Fruit fly (Drosophila melanogaster) whole organism, embryonic: Measurements from ENCODE around the gene CG34163.

Experiments
- B-H1 ChIP-seq: fragments of 200-800 bp; sonication (Bioruptor generic); IDR thresholded peaks from 3 replicates; pipeline ENCODE4 v1.3.6; 2022; ENCODE audit warnings: missing biosample characterization, missing genetic modification characterization
- BtbVII ChIP-seq: fragments of 200-800 bp; sonication (Bioruptor generic); optimal IDR thresholded peaks from 3 replicates; lab custom pipeline; 2017; ENCODE audit warnings: missing biosample characterization, mild to moderate bottlenecking, missing genetic modification characterization
- CG10321 ChIP-seq: fragments of 200-800 bp; sonication (Bioruptor generic); IDR thresholded peaks from 2 replicates; pipeline ENCODE4 v1.3.6; 2022; ENCODE audit warnings: missing biosample characterization, missing genetic modification characterization
- CG11093 ChIP-seq: fragments of 200-800 bp; sonication (Bioruptor generic); IDR thresholded peaks from 3 replicates; pipeline ENCODE4 v1.3.6; 2022; ENCODE audit warnings: missing biosample characterization, missing genetic modification characterization
- CG12155 ChIP-seq: fragments of 200-800 bp; sonication (Bioruptor generic); optimal IDR thresholded peaks from 3 replicates; lab custom pipeline; 2016; ENCODE audit warnings: missing biosample characterization, missing genetic modification characterization
- CG14014 ChIP-seq: fragments of 200-800 bp; sonication (Bioruptor generic); IDR thresholded peaks from 2 replicates; pipeline ENCODE4 v1.3.6; 2022; ENCODE audit warnings: missing biosample characterization, missing genetic modification characterization
- CG14667 ChIP-seq: fragments of 200-800 bp; sonication (Bioruptor generic); IDR thresholded peaks from 2 replicates; pipeline ENCODE4 v1.3.6; 2022; ENCODE audit warnings: missing biosample characterization, missing genetic modification characterization
- CG1529 ChIP-seq: fragments of 200-800 bp; sonication (Bioruptor generic); optimal IDR thresholded peaks from 3 replicates; lab custom pipeline; 2018; ENCODE audit warnings: missing biosample characterization, missing genetic modification characterization
- CG1647 ChIP-seq: fragments of 200-800 bp; sonication (Bioruptor generic); optimal IDR thresholded peaks from 3 replicates; lab custom pipeline; 2016; ENCODE audit warnings: missing biosample characterization, missing genetic modification characterization
- CG16779 ChIP-seq: fragments of 200-800 bp; sonication (Bioruptor generic); IDR thresholded peaks from 2 replicates; pipeline ENCODE4 v1.3.6; 2022; ENCODE audit warnings: missing biosample characterization, missing genetic modification characterization
- CG17361 ChIP-seq: fragments of 200-800 bp; sonication (Bioruptor generic); IDR thresholded peaks from 3 replicates; pipeline ENCODE4 v1.3.6; 2022; ENCODE audit warnings: missing biosample characterization, missing genetic modification characterization
- CG1792 ChIP-seq: fragments of 200-800 bp; sonication (Bioruptor generic); optimal IDR thresholded peaks from 2 replicates; lab custom pipeline; 2016; ENCODE audit warnings: missing biosample characterization, missing genetic modification characterization
- CG2116 ChIP-seq: fragments of 200-800 bp; sonication (Bioruptor generic); optimal IDR thresholded peaks from 3 replicates; lab custom pipeline; 2018; ENCODE audit warnings: missing biosample characterization, mild to moderate bottlenecking, missing genetic modification characterization
- CG30431 ChIP-seq: fragments of 200-800 bp; sonication (Bioruptor generic); optimal IDR thresholded peaks from 2 replicates; lab custom pipeline; 2017; ENCODE audit warnings: missing biosample characterization, missing genetic modification characterization
- CG33557 ChIP-seq: fragments of 200-800 bp; sonication (Bioruptor generic); optimal IDR thresholded peaks from 2 replicates; lab custom pipeline; 2019; ENCODE audit warnings: missing biosample characterization, mild to moderate bottlenecking, missing genetic modification characterization, moderate library complexity
- CG6689 ChIP-seq: fragments of 200-800 bp; sonication (Bioruptor generic); IDR thresholded peaks from 2 replicates; pipeline ENCODE4 v1.3.6; 2022; ENCODE audit warnings: missing biosample characterization, missing genetic modification characterization
- CG7357 ChIP-seq: fragments of 200-800 bp; sonication (Bioruptor generic); IDR thresholded peaks from 3 replicates; pipeline ENCODE4 v1.3.6; 2022; ENCODE audit warnings: missing biosample characterization, missing genetic modification characterization
- CG8388 ChIP-seq: fragments of 200-800 bp; sonication (Bioruptor generic); optimal IDR thresholded peaks from 2 replicates; lab custom pipeline; 2019; ENCODE audit warnings: missing biosample characterization, mild to moderate bottlenecking, missing genetic modification characterization, moderate library complexity
- D19A ChIP-seq: fragments of 200-800 bp; optimal IDR thresholded peaks from 3 replicates; lab custom pipeline; 2019; ENCODE audit warnings: missing biosample characterization, mild to moderate bottlenecking, missing genetic modification characterization, moderate library complexity
- Doc2 ChIP-seq: fragments of 200-800 bp; sonication (Bioruptor generic); IDR thresholded peaks from 2 replicates; pipeline ENCODE4 v1.3.6; 2022; ENCODE audit warnings: missing biosample characterization, missing genetic modification characterization
- Doc3 ChIP-seq: fragments of 200-800 bp; sonication (Bioruptor generic); IDR thresholded peaks from 3 replicates; pipeline ENCODE4 v1.3.6; 2022; ENCODE audit warnings: missing biosample characterization, missing genetic modification characterization; ENCODE audit not compliant: partially characterized antibody
- Eip74EF ChIP-seq, 2 experiments: fragments of 200-800 bp in 1 of 2; fragments of >200 bp in 1 of 2; sonication (Bioruptor generic) in 1 of 2; optimal IDR thresholded peaks; 2 replicates each; lab custom pipeline; 2017 to 2019; ENCODE audit warnings: missing biosample characterization in 2 of 2, missing genetic modification characterization in 2 of 2, mild to moderate bottlenecking in 1 of 2, moderate library complexity in 1 of 2
- H15 ChIP-seq: fragments of 200-800 bp; sonication (Bioruptor generic); IDR thresholded peaks from 3 replicates; pipeline ENCODE4 v1.3.6; 2022; ENCODE audit warnings: missing biosample characterization, missing genetic modification characterization
- Hmr ChIP-seq: fragments of 200-800 bp; sonication (Bioruptor generic); optimal IDR thresholded peaks from 3 replicates; lab custom pipeline; 2017; ENCODE audit warnings: mild to moderate bottlenecking, missing biosample characterization, missing genetic modification reagents, missing genetic modification characterization
- Kr ChIP-seq: fragments of 200-800 bp; sonication (Bioruptor generic); optimal IDR thresholded peaks from 2 replicates; lab custom pipeline; 2017; ENCODE audit warnings: missing biosample characterization, mild to moderate bottlenecking, missing genetic modification characterization
- NFAT ChIP-seq: fragments of 200-800 bp; sonication (Bioruptor generic); IDR thresholded peaks from 2 replicates; pipeline ENCODE4 v1.3.6; 2022; ENCODE audit warnings: missing biosample characterization, missing genetic modification characterization
- Oli ChIP-seq: fragments of 200-800 bp; sonication (Bioruptor generic); optimal IDR thresholded peaks from 2 replicates; lab custom pipeline; 2018; ENCODE audit warnings: missing biosample characterization, mild to moderate bottlenecking, missing genetic modification characterization, moderate library complexity
- Opbp ChIP-seq: fragments of 200-800 bp; sonication (Bioruptor generic); IDR thresholded peaks from 3 replicates; pipeline ENCODE4 v1.3.6; 2022; ENCODE audit warnings: missing biosample characterization, missing genetic modification characterization; ENCODE audit not compliant: partially characterized antibody
- Rx ChIP-seq: fragments of 200-800 bp; sonication (Bioruptor generic); IDR thresholded peaks from 2 replicates; pipeline ENCODE4 v1.3.6; 2022; ENCODE audit warnings: missing biosample characterization, missing genetic modification characterization
- Sin3A ChIP-seq: fragments of >200 bp; optimal IDR thresholded peaks from 2 replicates; lab custom pipeline; 2018
- Ssrp ChIP-seq: fragments of 200-800 bp; sonication (Bioruptor generic); optimal IDR thresholded peaks from 2 replicates; lab custom pipeline; 2018; ENCODE audit warnings: missing biosample characterization, mild to moderate bottlenecking, missing genetic modification characterization, moderate library complexity
- abd-A ChIP-seq: fragments of 200-800 bp; sonication (Bioruptor generic); optimal IDR thresholded peaks from 3 replicates; lab custom pipeline; 2019; ENCODE audit warnings: missing biosample characterization, mild to moderate bottlenecking, missing genetic modification characterization, moderate library complexity
- al ChIP-seq: fragments of 200-800 bp; sonication (Bioruptor generic); IDR thresholded peaks from 2 replicates; pipeline ENCODE4 v1.3.6; 2022; ENCODE audit warnings: missing biosample characterization, missing genetic modification characterization
- ap ChIP-seq: fragments of 200-800 bp; sonication (Bioruptor generic); IDR thresholded peaks from 2 replicates; pipeline ENCODE4 v1.3.6; 2022; ENCODE audit warnings: missing biosample characterization, missing genetic modification characterization
- dan ChIP-seq: fragments of 200-800 bp; sonication (Bioruptor generic); IDR thresholded peaks from 2 replicates; pipeline ENCODE4 v1.3.6; 2022; ENCODE audit warnings: missing biosample characterization, missing genetic modification characterization
- dimm ChIP-seq: fragments of 200-800 bp; sonication (Bioruptor generic); IDR thresholded peaks from 2 replicates; pipeline ENCODE4 v1.3.6; 2022; ENCODE audit warnings: missing biosample characterization, missing genetic modification characterization
- dmrt99B ChIP-seq: fragments of 200-800 bp; sonication (Bioruptor generic); optimal IDR thresholded peaks from 2 replicates; lab custom pipeline; 2018; ENCODE audit warnings: missing biosample characterization, mild to moderate bottlenecking, missing genetic modification characterization, moderate library complexity
- gfzf ChIP-seq: fragments of 200-800 bp; sonication (Bioruptor generic); optimal IDR thresholded peaks from 2 replicates; lab custom pipeline; 2016; ENCODE audit warnings: missing biosample characterization, mild to moderate bottlenecking, missing genetic modification characterization, moderate library complexity
- gt ChIP-seq: fragments of 200-800 bp; sonication (Bioruptor generic); IDR thresholded peaks from 2 replicates; pipeline ENCODE4 v1.3.6; 2022; ENCODE audit warnings: missing biosample characterization, missing genetic modification characterization
- hth ChIP-seq: fragments of >200 bp; optimal IDR thresholded peaks from 2 replicates; lab custom pipeline; 2017; ENCODE audit warnings: inconsistent platforms
- lov ChIP-seq, 2 experiments: fragments of 200-800 bp in 1 of 2; fragments of >200 bp in 1 of 2; sonication (Bioruptor generic) in 1 of 2; IDR thresholded peaks in 1 of 2; optimal IDR thresholded peaks in 1 of 2; 2 replicates in 1 of 2; 3 replicates in 1 of 2; pipeline versions ENCODE4 v1.3.6 to Lab custom; 2017 to 2022; ENCODE audit warnings: missing biosample characterization in 1 of 2, missing genetic modification characterization in 1 of 2
- mld ChIP-seq: fragments of 200-800 bp; sonication (Bioruptor generic); IDR thresholded peaks from 3 replicates; pipeline ENCODE4 v1.3.6; 2022; ENCODE audit warnings: missing biosample characterization, missing genetic modification characterization; ENCODE audit not compliant: partially characterized antibody
- p53 ChIP-seq: fragments of 200-800 bp; sonication (Bioruptor generic); optimal IDR thresholded peaks from 2 replicates; lab custom pipeline; 2016; ENCODE audit warnings: missing biosample characterization, missing genetic modification characterization
- ranshi ChIP-seq: fragments of 200-800 bp; sonication (Bioruptor generic); IDR thresholded peaks from 2 replicates; pipeline ENCODE4 v1.3.6; 2022; ENCODE audit warnings: missing biosample characterization, missing genetic modification characterization
- repo ChIP-seq: fragments of 200-800 bp; sonication (Bioruptor generic); optimal IDR thresholded peaks from 2 replicates; lab custom pipeline; 2016; ENCODE audit warnings: missing biosample characterization, missing genetic modification characterization
- salm ChIP-seq: fragments of 200-800 bp; sonication (Bioruptor generic); optimal IDR thresholded peaks from 2 replicates; lab custom pipeline; 2018; ENCODE audit warnings: missing biosample characterization, mild to moderate bottlenecking, missing genetic modification characterization
- so ChIP-seq: fragments of 200-800 bp; sonication (Bioruptor generic); IDR thresholded peaks from 3 replicates; pipeline ENCODE4 v1.3.6; 2022; ENCODE audit warnings: missing biosample characterization, missing genetic modification characterization
- stc ChIP-seq: fragments of 200-800 bp; sonication (Bioruptor generic); IDR thresholded peaks from 2 replicates; pipeline ENCODE4 v1.3.6; 2022; ENCODE audit warnings: missing biosample characterization, missing genetic modification characterization
- unc-4 ChIP-seq: fragments of 200-800 bp; sonication (Bioruptor generic); IDR thresholded peaks from 2 replicates; pipeline ENCODE4 v1.3.6; 2022; ENCODE audit warnings: missing biosample characterization, missing genetic modification characterization; ENCODE audit not compliant: partially characterized antibody
- yki ChIP-seq: fragments of >200 bp; optimal IDR thresholded peaks from 3 replicates; lab custom pipeline; 2018
- zen2 ChIP-seq: fragments of 200-800 bp; sonication (Bioruptor generic); IDR thresholded peaks from 3 replicates; pipeline ENCODE4 v1.3.6; 2022; ENCODE audit warnings: missing biosample characterization, missing genetic modification characterization; ENCODE audit not compliant: partially characterized antibody

Gene CG34163

dm6 chr2L:12004211-12004979 is 16.3 kb downstream of the CG34163 start (continued):
- peak; percentile 50 for TF ChIP-seq dmrt99B (tag; lab: Kevin White, UChicago)
- no peak for TF ChIP-seq CG16779
- TF ChIP-seq Kr = peak; percentile 89
- no peak for TF ChIP-seq Ssrp (tag; lab: Kevin White, UChicago)
- no peak for TF ChIP-seq zen2 (GFP tag; lab: Robert Waterston, UW)
- peak; percentile 15 for TF ChIP-seq CG1792 (GFP tag; lab: Kevin White, UChicago)
- TF ChIP-seq CG2116 (GFP tag; lab: Kevin White, UChicago) = peak; percentile 63
- TF ChIP-seq NFAT (GFP tag; lab: Robert Waterston, UW) = no peak
- 0 out of 3 replicates have a peak, but pooled peaks have one; percentile 7 for TF ChIP-seq CG7357 (GFP tag; lab: Robert Waterston, UW)
- TF ChIP-seq repo (GFP tag; lab: Kevin White, UChicago) = no peak
- no peak for TF ChIP-seq gt (GFP tag; lab: Robert Waterston, UW)
- no peak for TF ChIP-seq mld (GFP tag; lab: Robert Waterston, UW)
- peak; percentile 52 for TF ChIP-seq D19A (tag; lab: Kevin White, UChicago)
- peak in 1 of 2 experiments; percentile 38 for TF ChIP-seq Eip74EF (GFP tag; optimal IDR thresholded peaks at IDR 0.05; lab: Kevin White, UChicago)
- no peak for TF ChIP-seq al (GFP tag; lab: Robert Waterston, UW)
- TF ChIP-seq B-H1 (GFP tag; lab: Robert Waterston, UW) = no peak
- no peak for TF ChIP-seq yki (lab: Kevin White, UChicago)
- peak; percentile 23 for TF ChIP-seq CG12155 (GFP tag; lab: Kevin White, UChicago)
- no peak for TF ChIP-seq CG11093 (GFP tag; lab: Robert Waterston, UW)
- peak; percentile 6 for TF ChIP-seq CG1647 (GFP tag; lab: Kevin White, UChicago)
- peak; percentile 74 for TF ChIP-seq BtbVII (GFP tag; lab: Kevin White, UChicago)
- no peak for TF ChIP-seq hth
- no peak for TF ChIP-seq CG17361 (GFP tag; lab: Robert Waterston, UW)
- TF ChIP-seq so (GFP tag; lab: Robert Waterston, UW) = no peak
- TF ChIP-seq CG30431 (GFP tag; lab: Kevin White, UChicago) = no peak
- TF ChIP-seq CG14667 = no peak
- peak; percentile 64 for TF ChIP-seq CG8388 (GFP tag; lab: Kevin White, UChicago)
- no peak for TF ChIP-seq H15 (GFP tag; lab: Robert Waterston, UW)
- TF ChIP-seq ap (GFP tag; lab: Robert Waterston, UW) = no peak
- TF ChIP-seq Hmr (GFP tag; lab: Kevin White, UChicago) = peak; percentile 78
- no peak for TF ChIP-seq gfzf (GFP tag; lab: Kevin White, UChicago)
- TF ChIP-seq dimm (GFP tag; lab: Robert Waterston, UW) = no peak
- no peak for TF ChIP-seq CG10321 (GFP tag; lab: Robert Waterston, UW)
- TF ChIP-seq p53 (GFP tag; lab: Kevin White, UChicago) = no peak
- no peak for TF ChIP-seq ranshi (GFP tag; lab: Robert Waterston, UW)
- peak; percentile 82 for TF ChIP-seq CG1529 (GFP tag; lab: Kevin White, UChicago)
- no peak for TF ChIP-seq Rx (GFP tag; lab: Robert Waterston, UW)
- TF ChIP-seq Oli (tag; lab: Kevin White, UChicago) = no peak
- TF ChIP-seq Opbp (GFP tag; lab: Robert Waterston, UW) = no peak
- TF ChIP-seq dan = no peak
- TF ChIP-seq Sin3A = no peak
- no peak for TF ChIP-seq CG6689 (GFP tag; lab: Robert Waterston, UW)
- no peak for TF ChIP-seq unc-4 (GFP tag; lab: Robert Waterston, UW)
- TF ChIP-seq CG14014 (GFP tag; lab: Robert Waterston, UW) = no peak
- no peak for TF ChIP-seq stc
- TF ChIP-seq Doc2 (GFP tag; lab: Robert Waterston, UW) = no peak
- peak; percentile 77 for TF ChIP-seq salm
- no peak for TF ChIP-seq lov (optimal IDR thresholded peaks at IDR 0.05; lab: Kevin White, UChicago)
- TF ChIP-seq lov (GFP tag; IDR thresholded peaks at IDR 0.05; lab: Robert Waterston, UW) = no peak
- peak; percentile 97 for TF ChIP-seq abd-A (tag; lab: Kevin White, UChicago)
- peak; percentile 93 for TF ChIP-seq CG33557
- TF ChIP-seq Doc3 (GFP tag; lab: Robert Waterston, UW) = no peak
